Worm (Caenorhabditis elegans): Measurements from ENCODE around the gene mrp-1.

DNA sequence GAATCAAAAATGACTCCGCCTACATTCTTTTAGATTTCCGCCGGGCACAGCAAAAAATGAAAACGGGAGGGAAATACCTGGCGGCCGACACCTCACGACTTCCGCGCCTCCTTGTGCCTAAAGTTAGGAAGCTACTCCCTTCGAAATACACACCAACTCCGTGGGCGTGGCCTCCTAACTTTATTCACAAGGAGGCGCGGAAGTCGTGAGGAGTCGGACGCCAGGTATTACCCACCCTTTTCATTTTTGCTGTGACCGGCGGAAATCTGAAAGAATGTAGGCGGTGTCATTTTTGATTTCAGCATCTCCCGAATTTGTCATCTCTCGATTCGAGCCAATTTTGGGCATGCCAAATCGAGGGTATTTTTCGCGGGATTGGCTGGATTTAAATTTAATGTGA is 49.6 kb downstream of the mrp-1 start:
- no peak for TF ChIP-seq T26A5.8 (tag; optimal IDR thresholded peaks at IDR 0.05)
- TF ChIP-seq zfh-2 (GFP tag; conservative IDR thresholded peaks at IDR 0.05) = no peak
- TF ChIP-seq ama-1 (optimal IDR thresholded peaks at IDR 0.05) = no peak
- TF ChIP-seq ama-1 (GFP tag; optimal IDR thresholded peaks at IDR 0.05) = no peak
- TF ChIP-seq nhr-80 (tag; optimal IDR thresholded peaks at IDR 0.05) = no peak
